Worm (Caenorhabditis elegans): ENCODE data around the gene F49H12.2.

The F49H12.2 gene

DNA sequence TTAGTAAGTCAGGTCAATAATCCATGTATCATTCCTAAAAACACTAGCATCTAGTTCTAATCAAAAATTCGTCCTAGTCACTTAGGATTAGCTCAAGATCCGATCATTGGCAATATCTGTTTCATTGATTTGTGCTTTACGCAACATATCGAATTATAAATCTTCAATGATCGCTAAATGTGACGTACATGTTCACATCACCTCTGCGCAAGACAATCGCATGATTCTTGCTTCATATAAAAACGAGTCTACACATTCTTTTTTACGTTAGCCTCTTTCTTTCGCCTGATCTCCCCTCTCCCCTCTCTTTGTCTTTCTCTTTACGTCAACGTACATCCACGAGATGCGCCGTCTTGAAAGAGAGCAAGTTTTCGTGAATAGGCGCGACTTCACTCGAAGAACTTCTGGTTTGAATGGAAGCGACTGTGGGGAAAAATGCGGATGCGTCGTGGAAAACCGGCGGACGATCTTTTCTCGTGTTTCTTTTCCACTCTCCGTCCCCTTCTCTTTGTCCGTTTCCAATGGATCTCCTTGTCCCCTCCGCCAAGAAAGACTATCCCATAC lies 31.3 kb downstream of the F49H12.2 start:
- TF ChIP-seq eor-1 (tag; optimal IDR thresholded peaks at IDR 0.05): no peak
- no peak for TF ChIP-seq nhr-12 (tag; optimal IDR thresholded peaks at IDR 0.05)
- peak; percentile 66 for TF ChIP-seq nhr-25 (tag; optimal IDR thresholded peaks at IDR 0.05)
- TF ChIP-seq ama-1 (optimal IDR thresholded peaks at IDR 0.05): peak; percentile 5
- TF ChIP-seq nhr-43 (tag; optimal IDR thresholded peaks at IDR 0.05; ENCODE audit: poor library complexity, severe bottlenecking): peak; percentile 42
- TF ChIP-seq elt-3 (tag; optimal IDR thresholded peaks at IDR 0.05): peak in 1 of 3 experiments; percentile 11
- no peak for TF ChIP-seq hmg-11 (tag; optimal IDR thresholded peaks at IDR 0.05)
- no peak for TF ChIP-seq mdl-1 (tag; optimal IDR thresholded peaks at IDR 0.05)
- peak; percentile 51 for TF ChIP-seq nhr-23 (tag; optimal IDR thresholded peaks at IDR 0.05)
- no peak for TF ChIP-seq elt-2 (tag; optimal IDR thresholded peaks at IDR 0.05)
- TF ChIP-seq tbx-2 (tag; optimal IDR thresholded peaks at IDR 0.05): no peak
- no peak for TF ChIP-seq daf-12 (tag; optimal IDR thresholded peaks at IDR 0.05)
- TF ChIP-seq ceh-82 (tag; optimal IDR thresholded peaks at IDR 0.05): no peak
- TF ChIP-seq ZK546.5 (tag; optimal IDR thresholded peaks at IDR 0.05): no peak

DNA sequence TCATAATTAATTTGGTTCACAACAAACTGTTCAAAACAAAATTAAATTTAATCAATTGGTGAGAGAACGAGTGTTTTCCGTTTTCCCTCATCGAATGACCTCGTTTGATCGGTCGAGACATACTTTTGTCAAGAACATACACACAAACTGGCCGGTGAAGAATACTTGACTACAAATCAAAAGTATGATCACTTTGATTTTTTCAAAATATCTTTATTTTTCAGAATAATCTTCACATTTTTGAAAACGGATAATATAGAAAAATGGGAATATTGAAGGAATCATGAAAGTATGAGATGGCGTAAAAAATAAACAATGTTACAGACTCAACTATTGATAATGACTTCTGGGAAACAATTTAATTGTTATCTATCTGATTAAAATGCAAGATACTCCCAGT lies 33.1 kb downstream of the F49H12.2 start, which contains the start of gene swip-10:
Gene swip-10 (minus strand): TSS at position 101 of the 400 bp plus-strand sequence.
- TF ChIP-seq nhr-67 (tag; optimal IDR thresholded peaks at IDR 0.05): no peak

DNA sequence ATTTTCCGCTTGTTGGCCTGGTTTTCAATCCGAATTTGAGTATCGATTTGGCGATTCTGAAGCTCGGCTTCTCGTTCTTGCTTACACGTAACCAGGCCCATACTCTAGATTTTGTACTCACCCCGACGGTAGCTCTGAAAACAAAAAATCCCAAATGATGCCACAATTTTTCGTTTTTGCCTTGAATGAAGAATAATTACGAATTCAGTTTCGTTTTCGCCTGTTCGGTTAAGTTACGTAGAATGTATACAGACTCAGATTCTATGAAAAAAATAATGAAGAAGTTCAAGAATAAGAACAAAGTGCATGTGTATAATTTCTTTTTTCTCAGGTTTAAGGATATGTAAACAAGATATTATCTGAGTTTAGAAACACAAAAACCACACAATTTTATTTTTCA lies 35.9 kb downstream of the F49H12.2 start, which contains the start of gene gpa-5:
Gene gpa-5 (minus strand): TSS at position 101 of the 400 bp plus-strand sequence.
- TF ChIP-seq sea-2 (GFP tag; optimal IDR thresholded peaks at IDR 0.05): no peak
- TF ChIP-seq R02D3.7 (tag; optimal IDR thresholded peaks at IDR 0.05): no peak
- TF ChIP-seq ceh-28 (tag; optimal IDR thresholded peaks at IDR 0.05): no peak

DNA sequence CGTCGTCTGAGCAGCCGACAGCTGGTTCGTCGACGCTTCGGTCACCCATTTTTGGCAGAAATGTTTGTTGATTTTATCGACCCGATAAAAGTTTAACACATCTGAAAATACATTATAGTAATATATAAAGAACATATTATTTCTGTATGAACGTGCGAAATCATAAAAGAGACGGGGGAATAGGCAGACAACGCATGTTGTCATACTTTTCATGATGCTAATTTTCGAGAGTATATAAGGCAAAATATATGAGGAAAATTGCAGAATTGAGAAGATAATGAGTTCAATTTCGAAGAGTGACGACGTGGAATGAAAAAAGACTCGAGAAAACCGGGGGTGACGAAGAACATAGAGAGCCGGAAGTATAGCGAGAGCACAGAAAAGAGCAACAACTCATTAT lies 45.1 kb downstream of the F49H12.2 start, which contains the start of gene F53B1.8:
Gene F53B1.8 (minus strand): TSS at position 101 of the 400 bp plus-strand sequence.
- TF ChIP-seq elt-3 (tag; optimal IDR thresholded peaks at IDR 0.05) (no peak), egl-5 (tag; optimal IDR thresholded peaks at IDR 0.05) (no peak), mml-1 (tag; optimal IDR thresholded peaks at IDR 0.05) (no peak), nhr-43 (tag; optimal IDR thresholded peaks at IDR 0.05; ENCODE audit: poor library complexity, severe bottlenecking) (no peak), lin-15B (tag; optimal IDR thresholded peaks at IDR 0.05) (no peak), ZK546.5 (tag; optimal IDR thresholded peaks at IDR 0.05) (no peak), nhr-67 (tag; optimal IDR thresholded peaks at IDR 0.05) (no peak), nhr-76 (tag; optimal IDR thresholded peaks at IDR 0.05) (no peak), R02D3.7 (tag; optimal IDR thresholded peaks at IDR 0.05) (no peak), nhr-28 (tag; optimal IDR thresholded peaks at IDR 0.05) (no peak), nhr-23 (tag; optimal IDR thresholded peaks at IDR 0.05) (no peak), nhr-12 (tag; optimal IDR thresholded peaks at IDR 0.05) (no peak), sea-2 (GFP tag; optimal IDR thresholded peaks at IDR 0.05) (no peak), ceh-9 (tag; optimal IDR thresholded peaks at IDR 0.05) (no peak), zag-1 (tag; optimal IDR thresholded peaks at IDR 0.05) (no peak), pqm-1 (tag; optimal IDR thresholded peaks at IDR 0.05) (no peak), hmg-11 (tag; optimal IDR thresholded peaks at IDR 0.05) (no peak), tbx-2 (tag; optimal IDR thresholded peaks at IDR 0.05) (no peak), nfya-1 (tag; optimal IDR thresholded peaks at IDR 0.05; ENCODE audit: insufficient read depth) (no peak), egl-27 (tag; optimal IDR thresholded peaks at IDR 0.05) (no peak)

DNA sequence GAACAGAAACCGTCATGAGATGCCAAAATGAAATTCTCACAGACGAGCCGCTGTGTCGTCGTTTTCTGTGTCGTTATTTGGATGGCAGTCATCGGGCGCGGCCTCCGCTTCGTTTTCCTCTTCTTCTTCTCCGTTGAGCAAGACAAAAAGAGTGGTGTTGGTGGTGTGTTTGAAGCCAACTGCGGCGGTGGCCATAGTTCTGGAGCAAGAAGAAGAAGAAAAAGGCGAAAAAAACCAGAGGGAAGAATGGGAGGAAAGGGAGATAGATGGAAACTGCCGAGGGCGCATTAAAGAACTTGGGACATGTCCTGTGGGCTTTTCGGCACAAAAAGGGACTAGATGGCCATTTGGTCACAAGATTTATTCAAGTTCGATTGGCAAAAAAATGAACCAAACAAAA lies 46.6 kb downstream of the F49H12.2 start, which contains the start of gene F53B1.9:
Gene F53B1.9 (minus strand): TSS at position 195 of the 400 bp plus-strand sequence.
- no peak for TF ChIP-seq pqm-1 (tag; optimal IDR thresholded peaks at IDR 0.05)
- no peak for TF ChIP-seq nhr-76 (tag; optimal IDR thresholded peaks at IDR 0.05)
- TF ChIP-seq lsy-12 (tag; optimal IDR thresholded peaks at IDR 0.05): no peak
- peak; percentile 44 for TF ChIP-seq hmg-11 (tag; optimal IDR thresholded peaks at IDR 0.05)
- TF ChIP-seq lin-39 (tag; optimal IDR thresholded peaks at IDR 0.05): peak; percentile 50
- TF ChIP-seq unc-39 (tag; optimal IDR thresholded peaks at IDR 0.05): no peak
- no peak for TF ChIP-seq unc-62 (GFP tag; optimal IDR thresholded peaks at IDR 0.05)
- peak; percentile 15 for TF ChIP-seq nfya-1 (tag; optimal IDR thresholded peaks at IDR 0.05; ENCODE audit: insufficient read depth)
- no peak for TF ChIP-seq ama-1 (optimal IDR thresholded peaks at IDR 0.05)
- no peak for TF ChIP-seq ceh-82 (tag; optimal IDR thresholded peaks at IDR 0.05)
